Worm (Caenorhabditis elegans) whole organism, L1 larva: Measurements from ENCODE around the gene pab-2.

Experiments used
- C04F5.9 ChIP-seq: sonication (generic microtip); optimal IDR thresholded peaks from 2 replicates; lab custom pipeline; 2016; ENCODE audit warnings: missing genetic modification characterization, missing compliant biosample characterization
- C16A3.4 ChIP-seq: fragments of 150-350 bp; optimal IDR thresholded peaks from 2 replicates; lab custom pipeline; 2014; ENCODE audit warnings: missing biosample characterization, missing genetic modification characterization
- Y116A8C.19 ChIP-seq: sonication (generic microtip); optimal IDR thresholded peaks from 2 replicates; lab custom pipeline; 2016; ENCODE audit warnings: missing compliant biosample characterization, missing genetic modification characterization, borderline replicate concordance
- aha-1 ChIP-seq: fragments of 150-350 bp; optimal IDR thresholded peaks from 2 replicates; lab custom pipeline; 2014; ENCODE audit warnings: missing biosample characterization, missing genetic modification characterization
- aly-2 ChIP-seq: fragments of 150-350 bp; optimal IDR thresholded peaks from 2 replicates; lab custom pipeline; 2014; ENCODE audit warnings: missing biosample characterization, missing genetic modification characterization
- ceh-63 ChIP-seq: fragments of 200-800 bp; sonication (Bioruptor generic); optimal IDR thresholded peaks from 2 replicates; lab custom pipeline; 2018; ENCODE audit warnings: mild to moderate bottlenecking, missing genetic modification characterization, missing compliant biosample characterization
- ceh-8 ChIP-seq: fragments of 200-800 bp; sonication (Bioruptor generic); optimal IDR thresholded peaks from 2 replicates; lab custom pipeline; 2018; ENCODE audit warnings: mild to moderate bottlenecking, missing genetic modification characterization, moderate library complexity, missing compliant biosample characterization
- ceh-82 ChIP-seq, 3 experiments: fragments of 150-350 bp in 1 of 3; sonication (generic microtip) in 2 of 3; optimal IDR thresholded peaks; 2 replicates each; lab custom pipeline; 2014 to 2017; ENCODE audit warnings: missing biosample characterization in 3 of 3, missing genetic modification characterization in 3 of 3
- ceh-88 ChIP-seq: fragments of 200-800 bp; sonication (Bioruptor generic); IDR thresholded peaks from 2 replicates; pipeline ENCODE4 v1.3.6; 2022; ENCODE audit warnings: missing genetic modification characterization, missing compliant biosample characterization
- ceh-90 ChIP-seq: sonication (generic microtip); optimal IDR thresholded peaks from 2 replicates; lab custom pipeline; 2016; ENCODE audit warnings: missing genetic modification characterization, missing compliant biosample characterization
- dpl-1 ChIP-seq, 3 experiments: fragments of 150-350 bp in 2 of 3; sonication (generic microtip) in 1 of 3; optimal IDR thresholded peaks; 2 replicates each; lab custom pipeline; 2014 to 2017; ENCODE audit warnings: missing biosample characterization in 3 of 3, missing genetic modification characterization in 3 of 3, missing genetic modification reagents in 3 of 3
- dsc-1 ChIP-seq: sonication (generic microtip); optimal IDR thresholded peaks from 2 replicates; lab custom pipeline; 2016; ENCODE audit warnings: mild to moderate bottlenecking, missing genetic modification characterization, missing compliant biosample characterization
- efl-3 ChIP-seq: fragments of 200-800 bp; sonication (Bioruptor generic); optimal IDR thresholded peaks from 2 replicates; lab custom pipeline; 2018; ENCODE audit warnings: mild to moderate bottlenecking, missing genetic modification characterization, missing compliant biosample characterization
- egl-13 ChIP-seq: sonication (generic microtip); optimal IDR thresholded peaks from 2 replicates; lab custom pipeline; 2016; ENCODE audit warnings: missing genotype, missing genetic modification reagents, missing genetic modification characterization, missing compliant biosample characterization
- fkh-4 ChIP-seq: sonication (generic microtip); optimal IDR thresholded peaks from 2 replicates; lab custom pipeline; 2016; ENCODE audit warnings: missing compliant biosample characterization, missing genetic modification characterization, borderline replicate concordance
- fkh-8 ChIP-seq: sonication (generic microtip); optimal IDR thresholded peaks from 2 replicates; lab custom pipeline; 2016; ENCODE audit warnings: mild to moderate bottlenecking, missing genetic modification characterization, missing compliant biosample characterization
- fos-1 ChIP-seq: fragments of 150-350 bp; optimal IDR thresholded peaks from 2 replicates; lab custom pipeline; 2014; ENCODE audit warnings: missing biosample characterization, missing genetic modification characterization
- grh-1 ChIP-seq: fragments of 200-800 bp; sonication (Bioruptor generic); IDR thresholded peaks from 2 replicates; pipeline ENCODE4 v1.3.6; 2022; ENCODE audit warnings: missing genetic modification reagents, missing genetic modification characterization, missing compliant biosample characterization
- hlh-17 ChIP-seq: fragments of 200-800 bp; sonication (Bioruptor generic); optimal IDR thresholded peaks from 2 replicates; lab custom pipeline; 2018; ENCODE audit warnings: missing genetic modification characterization, mild to moderate bottlenecking, missing compliant biosample characterization, moderate library complexity, borderline replicate concordance
- hlh-4 ChIP-seq: sonication (generic microtip); optimal IDR thresholded peaks from 2 replicates; lab custom pipeline; 2016; ENCODE audit warnings: mild to moderate bottlenecking, missing genetic modification characterization, missing compliant biosample characterization
- hpl-2 ChIP-seq: fragments of 150-350 bp; optimal IDR thresholded peaks from 2 replicates; lab custom pipeline; 2014; ENCODE audit warnings: missing biosample characterization, missing genetic modification reagents, missing genetic modification characterization
- isw-1 ChIP-seq: fragments of 200-800 bp; sonication (Bioruptor generic); IDR thresholded peaks from 2 replicates; pipeline ENCODE4 v1.3.6; 2022; ENCODE audit warnings: missing genetic modification characterization, missing compliant biosample characterization
- lin-13 ChIP-seq: fragments of 150-350 bp; optimal IDR thresholded peaks from 2 replicates; lab custom pipeline; 2014; ENCODE audit warnings: missing biosample characterization, missing genetic modification reagents, missing genetic modification characterization
- lin-15B ChIP-seq: fragments of 150-350 bp; sonication (generic microtip); optimal IDR thresholded peaks from 3 replicates; lab custom pipeline; 2014; ENCODE audit warnings: missing biosample characterization, missing genetic modification characterization
- mab-9 ChIP-seq: fragments of 200-800 bp; sonication (Bioruptor generic); IDR thresholded peaks from 2 replicates; pipeline ENCODE4 v1.3.6; 2022; ENCODE audit warnings: missing genetic modification reagents, missing genetic modification characterization, missing compliant biosample characterization
- mdl-1 ChIP-seq, 2 experiments: fragments of 150-350 bp; optimal IDR thresholded peaks; 2 replicates each; lab custom pipeline; 2014 to 2017; ENCODE audit warnings: missing biosample characterization in 2 of 2, missing genetic modification characterization in 2 of 2, inconsistent platforms in 1 of 2
- mef-2 ChIP-seq: fragments of 150-350 bp; optimal IDR thresholded peaks from 2 replicates; lab custom pipeline; 2014; ENCODE audit warnings: missing biosample characterization, missing genetic modification characterization
- nhr-12 ChIP-seq: sonication (generic microtip); optimal IDR thresholded peaks from 2 replicates; lab custom pipeline; 2017; ENCODE audit warnings: missing biosample characterization, missing genetic modification characterization
- nhr-19 ChIP-seq: fragments of 200-800 bp; sonication (Bioruptor generic); conservative IDR thresholded peaks from 2 replicates; pipeline ENCODE4 v1.3.6; 2022; ENCODE audit warnings: missing genetic modification characterization, missing compliant biosample characterization
- nhr-237 ChIP-seq: fragments of 150-350 bp; optimal IDR thresholded peaks from 2 replicates; lab custom pipeline; 2014; ENCODE audit warnings: missing biosample characterization, missing genetic modification characterization
- nhr-28 ChIP-seq: fragments of 150-350 bp; optimal IDR thresholded peaks from 2 replicates; lab custom pipeline; 2014; ENCODE audit warnings: missing biosample characterization, missing genetic modification characterization
- nhr-76 ChIP-seq: sonication (generic microtip); optimal IDR thresholded peaks from 2 replicates; lab custom pipeline; 2017; ENCODE audit warnings: missing biosample characterization, missing genetic modification characterization
- nhr-84 ChIP-seq: sonication (generic microtip); optimal IDR thresholded peaks from 2 replicates; lab custom pipeline; 2017; ENCODE audit warnings: missing biosample characterization, missing genetic modification characterization
- nhr-85 ChIP-seq: sonication (generic microtip); peaks from one replicate; lab custom pipeline; 2016; ENCODE audit warnings: missing genetic modification characterization, inconsistent platforms, missing compliant biosample characterization
- pag-3 ChIP-seq: sonication (generic microtip); optimal IDR thresholded peaks from 2 replicates; lab custom pipeline; 2017; ENCODE audit warnings: missing genetic modification characterization, mild to moderate bottlenecking, missing compliant biosample characterization, antibody characterized with exemption, borderline replicate concordance; ENCODE audit not compliant: insufficient read depth
- pax-3 ChIP-seq: fragments of 200-800 bp; sonication (Bioruptor generic); optimal IDR thresholded peaks from 2 replicates; lab custom pipeline; 2018; ENCODE audit warnings: mild to moderate bottlenecking, missing genetic modification characterization, moderate library complexity, missing compliant biosample characterization
- rnt-1 ChIP-seq: sonication (generic microtip); optimal IDR thresholded peaks from 2 replicates; lab custom pipeline; 2016; ENCODE audit warnings: mild to moderate bottlenecking, missing genetic modification characterization, moderate library complexity, missing compliant biosample characterization
- snu-23 ChIP-seq: sonication (generic microtip); optimal IDR thresholded peaks from 2 replicates; lab custom pipeline; 2016; ENCODE audit warnings: missing genetic modification characterization, missing compliant biosample characterization
- sox-4 ChIP-seq: sonication (generic microtip); optimal IDR thresholded peaks from 2 replicates; lab custom pipeline; 2016; ENCODE audit warnings: missing genetic modification characterization, missing compliant biosample characterization
- sptf-1 ChIP-seq: fragments of 150-350 bp; optimal IDR thresholded peaks from 2 replicates; lab custom pipeline; 2014; ENCODE audit warnings: missing biosample characterization, missing genetic modification characterization
- sup-37 ChIP-seq: fragments of 200-800 bp; sonication (Bioruptor generic); optimal IDR thresholded peaks from 2 replicates; lab custom pipeline; 2018; ENCODE audit warnings: mild to moderate bottlenecking, missing genetic modification characterization, missing compliant biosample characterization
- tlp-1 ChIP-seq: fragments of 150-350 bp; optimal IDR thresholded peaks from 2 replicates; lab custom pipeline; 2014; ENCODE audit warnings: missing biosample characterization, missing genetic modification characterization
- unc-30 ChIP-seq: sonication (generic microtip); optimal IDR thresholded peaks from 2 replicates; lab custom pipeline; 2017; ENCODE audit warnings: missing biosample characterization, missing genetic modification characterization
- unc-98 ChIP-seq: fragments of 200-800 bp; sonication (Bioruptor generic); IDR thresholded peaks from 2 replicates; pipeline ENCODE4 v1.3.6; 2022; ENCODE audit warnings: missing genetic modification characterization, missing compliant biosample characterization
- vab-15 ChIP-seq: sonication (generic microtip); optimal IDR thresholded peaks from 2 replicates; lab custom pipeline; 2017; ENCODE audit warnings: missing genotype, mild to moderate bottlenecking, missing genetic modification characterization, missing compliant biosample characterization
- ztf-4 ChIP-seq: fragments of 150-350 bp; optimal IDR thresholded peaks from 2 replicates; lab custom pipeline; 2014; ENCODE audit warnings: missing biosample characterization, missing genetic modification characterization

The pab-2 gene

ce11 chrX:13526219-13527218 is 696 bp downstream of the pab-2 start (continued):
- TF ChIP-seq fkh-8 (no peak), dsc-1 (tag; lab: Kevin White, UChicago) (no peak), nhr-84 (tag; lab: Kevin White, UChicago) (no peak), snu-23 (peak; percentile 25), Y116A8C.19 (tag; lab: Kevin White, UChicago) (no peak), egl-13 (tag; lab: Kevin White, UChicago) (no peak), nhr-85 (tag; lab: Kevin White, UChicago) (peak; percentile 62), C16A3.4 (peak; percentile 13), ztf-4 (tag; lab: Kevin White, UChicago) (no peak), grh-1 (GFP tag; lab: Robert Waterston, UW) (no peak), hlh-17 (GFP tag; lab: Kevin White, UChicago) (no peak), nhr-12 (tag; lab: Kevin White, UChicago) (no peak), unc-98 (GFP tag; lab: Robert Waterston, UW) (no peak), sptf-1 (no peak), nhr-28 (tag; lab: Kevin White, UChicago) (no peak), hlh-4 (no peak), fos-1 (tag; lab: Kevin White, UChicago) (no peak), ceh-88 (no peak)

ce11 chrX:13525094-13525493 is 2.1 kb downstream of the pab-2 start:
- TF ChIP-seq fkh-4 (tag; lab: Kevin White, UChicago): no peak
- TF ChIP-seq C04F5.9 (tag; lab: Kevin White, UChicago): no peak
- no peak for TF ChIP-seq hpl-2 (GFP tag; lab: Kevin White, UChicago)
- no peak for TF ChIP-seq Y116A8C.19 (tag; lab: Kevin White, UChicago)
- TF ChIP-seq unc-30 (tag; lab: Kevin White, UChicago): no peak
- TF ChIP-seq rnt-1 (tag; lab: Kevin White, UChicago): no peak
- no peak for TF ChIP-seq pax-3 (tag; lab: Kevin White, UChicago)
- no peak for TF ChIP-seq isw-1
- no peak for TF ChIP-seq mef-2 (tag; lab: Kevin White, UChicago)
- no peak for TF ChIP-seq ceh-88
- no peak for TF ChIP-seq nhr-19
- no peak for TF ChIP-seq vab-15 (tag; lab: Kevin White, UChicago)
- TF ChIP-seq, all 84 proteins: peak for 0

- no peak for TF ChIP-seq hlh-17 (GFP tag; lab: Kevin White, UChicago)
- no peak for TF ChIP-seq ceh-88
- TF ChIP-seq aly-2 (tag; lab: Kevin White, UChicago): no peak
- TF ChIP-seq sup-37 (GFP tag; lab: Kevin White, UChicago): no peak
- no peak for TF ChIP-seq nhr-237
- TF ChIP-seq mab-9: 0 out of 2 replicates have a peak, but pooled peaks have one; percentile 11
- no peak for TF ChIP-seq ceh-90 (tag; lab: Kevin White, UChicago)
- TF ChIP-seq ceh-82 (tag; optimal IDR thresholded peaks at IDR 0.05; lab: Kevin White, UChicago): peak in 1 of 3 experiments; percentile 52
- no peak for TF ChIP-seq fkh-4 (tag; lab: Kevin White, UChicago)
- TF ChIP-seq ceh-63 (GFP tag; lab: Kevin White, UChicago): no peak
- TF ChIP-seq ceh-8 (GFP tag; lab: Kevin White, UChicago): no peak
- TF ChIP-seq aha-1 (tag; lab: Kevin White, UChicago): no peak
- no peak for TF ChIP-seq nhr-76
- TF ChIP-seq dpl-1 (GFP tag; optimal IDR thresholded peaks at IDR 0.05; lab: Kevin White, UChicago): peak in 1 of 3 experiments; percentile 9
- peak; percentile 14 for TF ChIP-seq lin-15B
- no peak for TF ChIP-seq mdl-1 (tag; optimal IDR thresholded peaks at IDR 0.05; lab: Kevin White, UChicago)
- no peak for TF ChIP-seq pag-3 (tag; lab: Kevin White, UChicago)
- TF ChIP-seq lin-13 (GFP tag; lab: Kevin White, UChicago): peak; percentile 34
- no peak for TF ChIP-seq efl-3
- TF ChIP-seq tlp-1 (tag; lab: Kevin White, UChicago): no peak
- no peak for TF ChIP-seq sox-4 (tag; lab: Kevin White, UChicago)
These were observed 8.1 kb downstream of the pab-2 start, which contains the start of the genes cdk-4 and F18H3.1 for ce11 chrX:13518861-13519713. Gene cdk-4 (minus strand): TSS chrX:13518911. Gene F18H3.1 (plus strand): TSS chrX:13519663.
